Fruit fly (Drosophila melanogaster) whole organism, embryonic: ENCODE measurements around the gene Amacr.

Source experiments
- ATbp ChIP-seq: fragments of 200-800 bp; sonication (Bioruptor generic); optimal IDR thresholded peaks from 2 replicates; lab custom pipeline; 2017; ENCODE audit warnings: missing biosample characterization, mild to moderate bottlenecking, missing genetic modification characterization, missing genetic modification reagents
- Abd-B ChIP-seq: fragments of 200-800 bp; sonication (Bioruptor generic); optimal IDR thresholded peaks from 2 replicates; lab custom pipeline; 2018; ENCODE audit warnings: missing biosample characterization, mild to moderate bottlenecking, missing genetic modification characterization, moderate library complexity
- Awh ChIP-seq: fragments of 200-800 bp; sonication (Bioruptor generic); IDR thresholded peaks from 2 replicates; pipeline ENCODE4, ENCODE4 v1.3.6; 2022; ENCODE audit warnings: missing biosample characterization, missing genetic modification characterization
- Blimp-1 ChIP-seq: fragments of 200-800 bp; sonication (Bioruptor generic); optimal IDR thresholded peaks from 3 replicates; lab custom pipeline; 2018; ENCODE audit warnings: missing biosample characterization, missing genetic modification characterization, mild to moderate bottlenecking, moderate library complexity, missing genetic modification reagents
- CG11247 ChIP-seq: fragments of 200-800 bp; sonication (Bioruptor generic); IDR thresholded peaks from 2 replicates; pipeline ENCODE4 v1.3.6; 2022; ENCODE audit warnings: missing biosample characterization, missing genetic modification characterization
- CG11398 ChIP-seq: fragments of 200-800 bp; sonication (Bioruptor generic); optimal IDR thresholded peaks from 2 replicates; lab custom pipeline; 2016; ENCODE audit warnings: missing biosample characterization, missing genetic modification characterization
- CG12236 ChIP-seq: fragments of 200-800 bp; sonication (Bioruptor generic); optimal IDR thresholded peaks from 2 replicates; lab custom pipeline; 2016; ENCODE audit warnings: missing biosample characterization, missing genetic modification characterization
- CG12942 ChIP-seq: fragments of 200-800 bp; sonication (Bioruptor generic); optimal IDR thresholded peaks from 3 replicates; lab custom pipeline; 2016; ENCODE audit warnings: missing biosample characterization, missing genetic modification characterization
- CG14710 ChIP-seq: fragments of 200-800 bp; sonication (Bioruptor generic); optimal IDR thresholded peaks from 3 replicates; lab custom pipeline; 2019; ENCODE audit warnings: missing biosample characterization, mild to moderate bottlenecking, missing genetic modification characterization, moderate library complexity
- CG16779 ChIP-seq: fragments of 200-800 bp; sonication (Bioruptor generic); IDR thresholded peaks from 2 replicates; pipeline ENCODE4 v1.3.6; 2022; ENCODE audit warnings: missing biosample characterization, missing genetic modification characterization
- CG17612 ChIP-seq: fragments of 200-800 bp; sonication (Bioruptor generic); IDR thresholded peaks from 2 replicates; pipeline ENCODE4 v1.3.6; 2022; ENCODE audit warnings: missing biosample characterization, missing genetic modification characterization
- CG17912 ChIP-seq: fragments of 200-800 bp; sonication (Bioruptor generic); optimal IDR thresholded peaks from 2 replicates; lab custom pipeline; 2018; ENCODE audit warnings: missing biosample characterization, mild to moderate bottlenecking, missing genetic modification characterization
- CG2202 ChIP-seq: fragments of 200-800 bp; sonication (Bioruptor generic); optimal IDR thresholded peaks from 2 replicates; lab custom pipeline; 2018; ENCODE audit warnings: missing biosample characterization, mild to moderate bottlenecking, missing genetic modification characterization
- CG34376 ChIP-seq: fragments of 200-800 bp; sonication (Bioruptor generic); optimal IDR thresholded peaks from 2 replicates; lab custom pipeline; 2018; ENCODE audit warnings: missing biosample characterization, mild to moderate bottlenecking, missing genetic modification characterization
- CG4730 ChIP-seq: fragments of 200-800 bp; sonication (Bioruptor generic); IDR thresholded peaks from 2 replicates; pipeline ENCODE4 v1.3.6; 2022; ENCODE audit warnings: missing biosample characterization, missing genetic modification characterization
- CG6254 ChIP-seq: fragments of 200-800 bp; sonication (Bioruptor generic); optimal IDR thresholded peaks from 3 replicates; lab custom pipeline; 2017; ENCODE audit warnings: mild to moderate bottlenecking, missing biosample characterization, missing genetic modification reagents, missing genetic modification characterization
- CG6813 ChIP-seq: fragments of 200-800 bp; sonication (Bioruptor generic); optimal IDR thresholded peaks from 2 replicates; lab custom pipeline; 2017; ENCODE audit warnings: missing biosample characterization, missing genetic modification characterization, mild to moderate bottlenecking, moderate library complexity, missing genetic modification reagents
- CG6854 ChIP-seq: fragments of 200-800 bp; sonication (Bioruptor generic); optimal IDR thresholded peaks from 3 replicates; lab custom pipeline; 2017; ENCODE audit warnings: missing biosample characterization, mild to moderate bottlenecking, missing genetic modification characterization
- CG7745 ChIP-seq: fragments of 200-800 bp; sonication (Bioruptor generic); optimal IDR thresholded peaks from 2 replicates; lab custom pipeline; 2018; ENCODE audit warnings: missing biosample characterization, mild to moderate bottlenecking, missing genetic modification characterization, moderate library complexity
- CG7987 ChIP-seq: fragments of 200-800 bp; sonication (Bioruptor generic); optimal IDR thresholded peaks from 2 replicates; lab custom pipeline; 2018; ENCODE audit warnings: missing biosample characterization, mild to moderate bottlenecking, missing genetic modification characterization, moderate library complexity
- CG9797 ChIP-seq: fragments of 200-800 bp; sonication (Bioruptor generic); optimal IDR thresholded peaks from 3 replicates; lab custom pipeline; 2018; ENCODE audit warnings: missing biosample characterization, mild to moderate bottlenecking, missing genetic modification characterization
- CrebB ChIP-seq: fragments of 200-800 bp; sonication (Bioruptor generic); optimal IDR thresholded peaks from 3 replicates; lab custom pipeline; 2018; ENCODE audit warnings: missing biosample characterization, mild to moderate bottlenecking, missing genetic modification characterization
- Drgx ChIP-seq: fragments of 200-800 bp; sonication (Bioruptor generic); IDR thresholded peaks from 2 replicates; pipeline ENCODE4 v1.3.6; 2022; ENCODE audit warnings: missing biosample characterization, missing genetic modification characterization
- HLH54F ChIP-seq: fragments of 200-800 bp; sonication (Bioruptor generic); optimal IDR thresholded peaks from 3 replicates; lab custom pipeline; 2016; ENCODE audit warnings: missing biosample characterization, missing genetic modification characterization
- Hsf ChIP-seq: fragments of 200-800 bp; sonication (Bioruptor generic); optimal IDR thresholded peaks from 3 replicates; lab custom pipeline; 2016; ENCODE audit warnings: missing biosample characterization, missing genetic modification characterization
- Mad ChIP-seq: fragments of 200-800 bp; sonication (Bioruptor generic); optimal IDR thresholded peaks from 2 replicates; lab custom pipeline; 2016; ENCODE audit warnings: missing biosample characterization, missing genetic modification characterization
- Opbp ChIP-seq: fragments of 200-800 bp; sonication (Bioruptor generic); IDR thresholded peaks from 3 replicates; pipeline ENCODE4 v1.3.6; 2022; ENCODE audit warnings: missing biosample characterization, missing genetic modification characterization; ENCODE audit not compliant: partially characterized antibody
- Taf1 ChIP-seq: fragments of 200-800 bp; sonication (Bioruptor generic); IDR thresholded peaks from 2 replicates; pipeline ENCODE4 v1.3.6; 2022; ENCODE audit warnings: missing biosample characterization, missing genetic modification characterization
- Tbp ChIP-seq: fragments of >200 bp; optimal IDR thresholded peaks from 2 replicates; lab custom pipeline; 2018; ENCODE audit warnings: missing biosample characterization, missing genetic modification characterization
- Trl ChIP-seq, 3 experiments: fragments of >200 bp in 2 of 3; fragments of 200-800 bp in 1 of 3; sonication (Bioruptor generic) in 1 of 3; optimal IDR thresholded peaks; 2 replicates in 1 of 3; 3 replicates in 2 of 3; lab custom pipeline; 2016 to 2017; ENCODE audit warnings: missing biosample characterization in 1 of 3, missing genetic modification characterization in 1 of 3
- ase ChIP-seq: fragments of 200-800 bp; sonication (Bioruptor generic); IDR thresholded peaks from 3 replicates; pipeline ENCODE4 v1.3.6; 2022; ENCODE audit warnings: missing biosample characterization, missing genetic modification characterization
- chif ChIP-seq, 2 experiments: fragments of 200-800 bp; sonication (Bioruptor generic); optimal IDR thresholded peaks; 3 replicates each; lab custom pipeline; 2016; ENCODE audit warnings: missing biosample characterization in 2 of 2, missing genetic modification characterization in 2 of 2
- chm ChIP-seq: fragments of 200-800 bp; sonication (Bioruptor generic); IDR thresholded peaks from 2 replicates; pipeline ENCODE4 v1.3.6; 2022; ENCODE audit warnings: missing biosample characterization, missing genetic modification characterization
- corto ChIP-seq: fragments of 200-800 bp; sonication (Bioruptor generic); optimal IDR thresholded peaks from 2 replicates; lab custom pipeline; 2016; ENCODE audit warnings: missing biosample characterization, mild to moderate bottlenecking, missing genetic modification characterization, moderate library complexity
- croc ChIP-seq: fragments of 200-800 bp; sonication (Bioruptor generic); conservative IDR thresholded peaks from 3 replicates; pipeline ENCODE4 v1.3.6; 2022; ENCODE audit warnings: missing biosample characterization, missing genetic modification characterization
- esg ChIP-seq: fragments of 200-800 bp; sonication (Bioruptor generic); conservative IDR thresholded peaks from 2 replicates; pipeline ENCODE4 v1.3.6; 2022; ENCODE audit warnings: missing biosample characterization, missing genetic modification characterization
- ewg ChIP-seq: fragments of 200-800 bp; sonication (Bioruptor generic); optimal IDR thresholded peaks from 3 replicates; lab custom pipeline; 2017; ENCODE audit warnings: mild to moderate bottlenecking, missing biosample characterization, missing genetic modification reagents, missing genetic modification characterization
- gfzf ChIP-seq: fragments of 200-800 bp; sonication (Bioruptor generic); optimal IDR thresholded peaks from 2 replicates; lab custom pipeline; 2016; ENCODE audit warnings: missing biosample characterization, mild to moderate bottlenecking, missing genetic modification characterization, moderate library complexity
- gsb ChIP-seq: fragments of 200-800 bp; sonication (Bioruptor generic); IDR thresholded peaks from 2 replicates; pipeline ENCODE4 v1.3.6; 2022; ENCODE audit warnings: missing biosample characterization, missing genetic modification characterization
- jumu ChIP-seq: fragments of 200-800 bp; sonication (Bioruptor generic); optimal IDR thresholded peaks from 3 replicates; lab custom pipeline; 2016; ENCODE audit warnings: missing biosample characterization, missing genetic modification characterization
- kni ChIP-seq: fragments of 200-800 bp; sonication (Bioruptor generic); optimal IDR thresholded peaks from 3 replicates; lab custom pipeline; 2017; ENCODE audit warnings: mild to moderate bottlenecking, missing biosample characterization, missing genetic modification reagents, missing genetic modification characterization
- lbe ChIP-seq: fragments of 200-800 bp; sonication (Bioruptor generic); optimal IDR thresholded peaks from 2 replicates; lab custom pipeline; 2016; ENCODE audit warnings: missing biosample characterization, mild to moderate bottlenecking, missing genetic modification characterization
- nau ChIP-seq: fragments of 200-800 bp; sonication (Bioruptor generic); optimal IDR thresholded peaks from 3 replicates; lab custom pipeline; 2017; ENCODE audit warnings: missing biosample characterization, mild to moderate bottlenecking, missing genetic modification characterization, missing genetic modification reagents
- onecut ChIP-seq: fragments of 200-800 bp; sonication (Bioruptor generic); IDR thresholded peaks from 2 replicates; pipeline ENCODE4 v1.3.6; 2022; ENCODE audit warnings: missing biosample characterization, missing genetic modification characterization
- pho ChIP-seq: fragments of 200-800 bp; sonication (Bioruptor generic); optimal IDR thresholded peaks from 2 replicates; lab custom pipeline; 2016; ENCODE audit warnings: missing biosample characterization, missing genetic modification characterization
- salm ChIP-seq: fragments of 200-800 bp; sonication (Bioruptor generic); optimal IDR thresholded peaks from 2 replicates; lab custom pipeline; 2018; ENCODE audit warnings: missing biosample characterization, mild to moderate bottlenecking, missing genetic modification characterization
- sob ChIP-seq: fragments of 200-800 bp; sonication (Bioruptor generic); IDR thresholded peaks from 2 replicates; pipeline ENCODE4 v1.3.6; 2022; ENCODE audit warnings: missing biosample characterization, missing genetic modification characterization
- tgo ChIP-seq: fragments of 200-800 bp; sonication (Bioruptor generic); IDR thresholded peaks from 3 replicates; pipeline ENCODE4 v1.3.6; 2022; ENCODE audit warnings: missing biosample characterization, missing genetic modification characterization
- tin ChIP-seq: fragments of 200-800 bp; sonication (Bioruptor generic); optimal IDR thresholded peaks from 3 replicates; lab custom pipeline; 2016; ENCODE audit warnings: missing biosample characterization, missing genetic modification characterization
- tio ChIP-seq: fragments of 200-800 bp; sonication (Bioruptor generic); optimal IDR thresholded peaks from 2 replicates; lab custom pipeline; 2017; ENCODE audit warnings: missing biosample characterization, missing genetic modification characterization, inconsistent platforms
- toy ChIP-seq: fragments of 200-800 bp; sonication (Bioruptor generic); IDR thresholded peaks from 2 replicates; pipeline ENCODE4 v1.3.6; 2022; ENCODE audit warnings: missing biosample characterization, missing genetic modification characterization
- twi ChIP-seq: fragments of 200-800 bp; optimal IDR thresholded peaks from 2 replicates; lab custom pipeline; 2019; ENCODE audit warnings: missing biosample characterization, mild to moderate bottlenecking, missing genetic modification characterization, moderate library complexity

Gene Amacr

dm6 chr2L:20757808-20758187 lies 5.7 kb upstream of the Amacr start, which contains the start of the genes Rhau and dia (continued):
- no peak for TF ChIP-seq CG6254 (GFP tag; lab: Kevin White, UChicago)
- TF ChIP-seq Hsf (GFP tag; lab: Kevin White, UChicago): no peak
- TF ChIP-seq CrebB (tag; lab: Kevin White, UChicago): no peak
- TF ChIP-seq CG17912 (GFP tag; lab: Kevin White, UChicago): no peak
- no peak for TF ChIP-seq CG7987 (GFP tag; lab: Kevin White, UChicago)
- no peak for TF ChIP-seq CG6854
- TF ChIP-seq CG12942 (GFP tag; lab: Kevin White, UChicago): peak; percentile 7
- no peak for TF ChIP-seq chm (GFP tag; lab: Robert Waterston, UW)
- TF ChIP-seq salm (tag; lab: Kevin White, UChicago): no peak
- TF ChIP-seq CG11247 (GFP tag; lab: Robert Waterston, UW): no peak
- peak; percentile 84 for TF ChIP-seq CG14710
- no peak for TF ChIP-seq CG12236 (GFP tag; lab: Kevin White, UChicago)
- no peak for TF ChIP-seq nau (GFP tag; lab: Kevin White, UChicago)
- peak; percentile 15 for TF ChIP-seq twi (tag; lab: Kevin White, UChicago)
- no peak for TF ChIP-seq jumu
- TF ChIP-seq HLH54F (GFP tag; lab: Kevin White, UChicago): peak; percentile 8
- no peak for TF ChIP-seq ATbp (GFP tag; lab: Kevin White, UChicago)
- TF ChIP-seq CG7745: no peak
- TF ChIP-seq Awh (GFP tag; lab: Robert Waterston, UW): no peak
- no peak for TF ChIP-seq corto (GFP tag; lab: Kevin White, UChicago)
- no peak for TF ChIP-seq toy (GFP tag; lab: Robert Waterston, UW)
- no peak for TF ChIP-seq Drgx
- no peak for TF ChIP-seq onecut (GFP tag; lab: Robert Waterston, UW)
- TF ChIP-seq CG2202 (tag; lab: Kevin White, UChicago): no peak
- no peak for TF ChIP-seq gsb (GFP tag; lab: Robert Waterston, UW)
- TF ChIP-seq sob (GFP tag; lab: Robert Waterston, UW): no peak
- TF ChIP-seq CG34376 (GFP tag; lab: Kevin White, UChicago): no peak
- no peak for TF ChIP-seq tgo (GFP tag; lab: Robert Waterston, UW)
- TF ChIP-seq Opbp (GFP tag; lab: Robert Waterston, UW): no peak
- TF ChIP-seq Mad (GFP tag; lab: Kevin White, UChicago): no peak
- TF ChIP-seq CG9797 (GFP tag; lab: Kevin White, UChicago): peak; percentile 93
- TF ChIP-seq ewg (GFP tag; lab: Kevin White, UChicago): peak; percentile 41
- no peak for TF ChIP-seq CG17612 (GFP tag; lab: Robert Waterston, UW)
- no peak for TF ChIP-seq lbe (GFP tag; lab: Kevin White, UChicago)
- TF ChIP-seq CG11398 (GFP tag; lab: Kevin White, UChicago): no peak
- no peak for TF ChIP-seq Blimp-1 (GFP tag; lab: Kevin White, UChicago)
- TF ChIP-seq croc: no peak
- TF ChIP-seq tin (GFP tag; lab: Kevin White, UChicago): peak; percentile 25
- TF ChIP-seq Abd-B: peak; percentile 50
- TF ChIP-seq ase: no peak
- TF ChIP-seq kni (GFP tag; lab: Kevin White, UChicago): no peak
- TF ChIP-seq tio (GFP tag; lab: Kevin White, UChicago): no peak
- TF ChIP-seq pho: no peak
- TF ChIP-seq CG6813 (GFP tag; lab: Kevin White, UChicago): no peak
- TF ChIP-seq Trl (optimal IDR thresholded peaks at IDR 0.05; lab: Kevin White, UChicago): no peak
- no peak for TF ChIP-seq Trl (GFP tag; optimal IDR thresholded peaks at IDR 0.05; lab: Kevin White, UChicago)
- TF ChIP-seq CG16779 (GFP tag; lab: Robert Waterston, UW): no peak
- no peak for TF ChIP-seq CG4730 (GFP tag; lab: Robert Waterston, UW)
- no peak for TF ChIP-seq esg (GFP tag; lab: Robert Waterston, UW)
- peak; percentile 93 for TF ChIP-seq gfzf (GFP tag; lab: Kevin White, UChicago)
- no peak for TF ChIP-seq chif (GFP tag; optimal IDR thresholded peaks at IDR 0.05; lab: Kevin White, UChicago)
- TF ChIP-seq Tbp: no peak
- TF ChIP-seq Taf1: no peak
